Fruit fly (Drosophila melanogaster) whole organism, adult: ENCODE measurements around the gene dpr14.

Source experiments
- CG11617 ChIP-seq: fragments of 200-800 bp; sonication (Bioruptor generic); optimal IDR thresholded peaks from 2 replicates; lab custom pipeline; 2017; ENCODE audit warnings: mild to moderate bottlenecking, missing biosample characterization, missing genetic modification reagents, missing genetic modification characterization
- CG14711 ChIP-seq: fragments of 200-800 bp; sonication (Bioruptor generic); optimal IDR thresholded peaks from 2 replicates; lab custom pipeline; 2018; ENCODE audit warnings: missing biosample characterization, mild to moderate bottlenecking, missing genetic modification characterization, moderate library complexity
- CG1620 ChIP-seq: fragments of 200-800 bp; sonication (Bioruptor generic); optimal IDR thresholded peaks from 2 replicates; lab custom pipeline; 2016; ENCODE audit warnings: missing biosample characterization, missing genetic modification characterization
- CG5204 ChIP-seq: fragments of 200-800 bp; sonication (Bioruptor generic); optimal IDR thresholded peaks from 2 replicates; lab custom pipeline; 2016; ENCODE audit warnings: missing biosample characterization, missing genetic modification characterization
- CG7045 ChIP-seq: fragments of 200-800 bp; sonication (Bioruptor generic); optimal IDR thresholded peaks from 2 replicates; lab custom pipeline; 2017; ENCODE audit warnings: missing biosample characterization, mild to moderate bottlenecking, missing genetic modification characterization
- Crg-1 ChIP-seq: fragments of 200-800 bp; sonication (Bioruptor generic); optimal IDR thresholded peaks from 2 replicates; lab custom pipeline; 2016; ENCODE audit warnings: missing biosample characterization, missing genetic modification characterization
- Hr96 ChIP-seq: fragments of 200-800 bp; sonication (Bioruptor generic); optimal IDR thresholded peaks from 2 replicates; lab custom pipeline; 2016; ENCODE audit warnings: missing biosample characterization, missing genetic modification characterization
- Mnt ChIP-seq: fragments of 200-800 bp; sonication (Bioruptor generic); optimal IDR thresholded peaks from 2 replicates; lab custom pipeline; 2016; ENCODE audit warnings: missing biosample characterization, mild to moderate bottlenecking, missing genetic modification characterization
- cnc ChIP-seq, 2 experiments: fragments of >200 bp; optimal IDR thresholded peaks; 2 replicates each; lab custom pipeline; 2017
- ovo ChIP-seq: fragments of 200-800 bp; sonication (Bioruptor generic); optimal IDR thresholded peaks from 2 replicates; lab custom pipeline; 2016; ENCODE audit warnings: missing biosample characterization, missing genetic modification characterization
- toe ChIP-seq: fragments of 200-800 bp; sonication (Bioruptor generic); optimal IDR thresholded peaks from 2 replicates; lab custom pipeline; 2016; ENCODE audit warnings: missing biosample characterization, missing genetic modification characterization

dm6 chrX:7920081-7920688 lies 12.1 kb upstream of the dpr14 start, which contains the start of the genes hdm and Ykt6:
- TF ChIP-seq Crg-1 (GFP tag; lab: Kevin White, UChicago): peak; percentile 84
- TF ChIP-seq CG7045 (GFP tag; lab: Kevin White, UChicago): no peak
- TF ChIP-seq CG14711 (tag; lab: Kevin White, UChicago): peak; percentile 82
- TF ChIP-seq ovo (GFP tag; lab: Kevin White, UChicago): peak; percentile 92
- no peak for TF ChIP-seq cnc (optimal IDR thresholded peaks at IDR 0.05; lab: Kevin White, UChicago)
- TF ChIP-seq toe (GFP tag; lab: Kevin White, UChicago): peak; percentile 86
- TF ChIP-seq CG1620: peak; percentile 88
- peak; percentile 77 for TF ChIP-seq CG11617 (GFP tag; lab: Kevin White, UChicago)
- no peak for TF ChIP-seq Hr96 (GFP tag; lab: Kevin White, UChicago)
- no peak for TF ChIP-seq CG5204 (GFP tag; lab: Kevin White, UChicago)
- peak; percentile 83 for TF ChIP-seq Mnt
